Worm (Caenorhabditis elegans) whole organism, mixed stage, embryonic: ENCODE measurements around the gene scl-7.

ENCODE experiments used
- ceh-43 ChIP-seq: fragments of 200-800 bp; sonication (Bioruptor generic); optimal IDR thresholded peaks from 2 replicates; lab custom pipeline; 2018; ENCODE audit warnings: mild to moderate bottlenecking, missing genetic modification characterization, moderate library complexity, missing compliant biosample characterization
- lsy-2 ChIP-seq: fragments of 150-350 bp; optimal IDR thresholded peaks from 2 replicates; lab custom pipeline; 2014; ENCODE audit warnings: missing biosample characterization, missing genetic modification characterization
- nhr-12 ChIP-seq: fragments of 150-350 bp; optimal IDR thresholded peaks from 2 replicates; lab custom pipeline; 2014; ENCODE audit warnings: missing biosample characterization, missing genetic modification characterization
- sem-2 ChIP-seq: fragments of 200-800 bp; sonication (Bioruptor generic); optimal IDR thresholded peaks from 2 replicates; lab custom pipeline; 2018; ENCODE audit warnings: mild to moderate bottlenecking, missing genetic modification characterization, missing compliant biosample characterization
- snpc-4 ChIP-seq: fragments of 150-350 bp; optimal IDR thresholded peaks from 2 replicates; lab custom pipeline; 2014; ENCODE audit warnings: missing biosample characterization, missing genetic modification characterization
- unc-120 ChIP-seq: sonication (generic microtip); optimal IDR thresholded peaks from 2 replicates; lab custom pipeline; 2017; ENCODE audit warnings: missing genetic modification characterization, missing compliant biosample characterization; ENCODE audit not compliant: poor library complexity, severe bottlenecking

ce11 chrIV:13027801-13028641 lies 42.2 kb upstream of the scl-7 start:
- TF ChIP-seq nhr-12 (tag; lab: Kevin White, UChicago): no peak
- TF ChIP-seq unc-120 (tag; lab: Kevin White, UChicago): no peak
- no peak for TF ChIP-seq snpc-4 (tag; lab: Kevin White, UChicago)
- TF ChIP-seq sem-2: no peak
- no peak for TF ChIP-seq lsy-2 (tag; lab: Kevin White, UChicago)
- TF ChIP-seq ceh-43 (GFP tag; lab: Kevin White, UChicago): no peak
